Worm (Caenorhabditis elegans) whole organism, mixed stage, embryonic: ENCODE results near the gene K04C2.8.

Source experiments
- M03D4.4 ChIP-seq: sonication (generic microtip); optimal IDR thresholded peaks from 2 replicates; lab custom pipeline; 2017; ENCODE audit warnings: mild to moderate bottlenecking, missing genetic modification characterization, missing compliant biosample characterization
- bed-3 ChIP-seq: fragments of 200-800 bp; sonication (Bioruptor generic); optimal IDR thresholded peaks from 3 replicates; lab custom pipeline; 2018; ENCODE audit warnings: mild to moderate bottlenecking, missing genetic modification characterization, moderate library complexity, missing compliant biosample characterization
- ceh-43 ChIP-seq: fragments of 200-800 bp; sonication (Bioruptor generic); optimal IDR thresholded peaks from 2 replicates; lab custom pipeline; 2018; ENCODE audit warnings: mild to moderate bottlenecking, missing genetic modification characterization, moderate library complexity, missing compliant biosample characterization
- ces-1 ChIP-seq: fragments of 150-350 bp; optimal IDR thresholded peaks from 2 replicates; lab custom pipeline; 2014; ENCODE audit warnings: missing biosample characterization, missing genetic modification reagents, missing genetic modification characterization
- elt-1 ChIP-seq: sonication (generic microtip); optimal IDR thresholded peaks from 2 replicates; lab custom pipeline; 2017; ENCODE audit warnings: missing genetic modification characterization, mild to moderate bottlenecking, missing compliant biosample characterization, antibody characterized with exemption, moderate library complexity, borderline replicate concordance; ENCODE audit not compliant: insufficient read depth
- ham-2 ChIP-seq: fragments of 200-800 bp; sonication (Bioruptor generic); optimal IDR thresholded peaks from 2 replicates; lab custom pipeline; 2018; ENCODE audit warnings: mild to moderate bottlenecking, missing genetic modification characterization, missing compliant biosample characterization
- lin-13 ChIP-seq: fragments of 150-350 bp; optimal IDR thresholded peaks from 2 replicates; lab custom pipeline; 2014; ENCODE audit warnings: missing biosample characterization, missing genetic modification characterization
- mab-5 ChIP-seq: fragments of 150-350 bp; optimal IDR thresholded peaks from 2 replicates; lab custom pipeline; 2014; ENCODE audit warnings: missing biosample characterization, missing genetic modification characterization
- mls-2 ChIP-seq: sonication (generic microtip); optimal IDR thresholded peaks from 2 replicates; lab custom pipeline; 2016; ENCODE audit warnings: mild to moderate bottlenecking, missing genetic modification characterization, moderate library complexity, missing compliant biosample characterization
- nhr-2 ChIP-seq: fragments of 150-350 bp; optimal IDR thresholded peaks from 2 replicates; lab custom pipeline; 2014; ENCODE audit warnings: missing biosample characterization, missing genetic modification characterization
- pha-4 ChIP-seq: fragments of 150-350 bp; optimal IDR thresholded peaks from 2 replicates; lab custom pipeline; 2018; ENCODE audit warnings: missing biosample characterization, missing genetic modification reagents, missing genetic modification characterization
- sem-2 ChIP-seq: fragments of 200-800 bp; sonication (Bioruptor generic); optimal IDR thresholded peaks from 2 replicates; lab custom pipeline; 2018; ENCODE audit warnings: mild to moderate bottlenecking, missing genetic modification characterization, missing compliant biosample characterization
- snpc-4 ChIP-seq: fragments of 150-350 bp; optimal IDR thresholded peaks from 2 replicates; lab custom pipeline; 2014; ENCODE audit warnings: missing biosample characterization, missing genetic modification characterization
- unc-62 ChIP-seq: fragments of 150-350 bp; optimal IDR thresholded peaks from 2 replicates; lab custom pipeline; 2014; ENCODE audit warnings: missing biosample characterization, missing genetic modification reagents, missing genetic modification characterization
- zip-8 ChIP-seq: fragments of 150-350 bp; optimal IDR thresholded peaks from 2 replicates; lab custom pipeline; 2014; ENCODE audit warnings: missing biosample characterization, missing genetic modification characterization
- ztf-11 ChIP-seq: fragments of 150-350 bp; optimal IDR thresholded peaks from 2 replicates; lab custom pipeline; 2014; ENCODE audit warnings: missing biosample characterization, missing genetic modification characterization

The K04C2.8 gene

ce11 chrIII:6912381-6912780 is 42.3 kb downstream of the K04C2.8 start, which contains the start of gene pdf-1:
pdf-1 (minus strand) TSS chrIII:6912481.
- TF ChIP-seq pha-4 = no peak
- no peak for TF ChIP-seq ham-2 (GFP tag; lab: Kevin White, UChicago)
- TF ChIP-seq snpc-4 = no peak
- no peak for TF ChIP-seq mls-2 (tag; lab: Kevin White, UChicago)
- TF ChIP-seq mab-5 (tag; lab: Kevin White, UChicago) = no peak
- TF ChIP-seq zip-8 (tag; lab: Kevin White, UChicago) = no peak
- no peak for TF ChIP-seq lin-13 (tag; lab: Kevin White, UChicago)
- TF ChIP-seq bed-3 (GFP tag; lab: Kevin White, UChicago) = no peak
- no peak for TF ChIP-seq sem-2 (GFP tag; lab: Kevin White, UChicago)
- no peak for TF ChIP-seq ztf-11 (tag; lab: Kevin White, UChicago)
- TF ChIP-seq ceh-43 (GFP tag; lab: Kevin White, UChicago) = no peak
- TF ChIP-seq elt-1 (tag; lab: Kevin White, UChicago) = no peak
- no peak for TF ChIP-seq unc-62 (GFP tag; lab: Kevin White, UChicago)
- TF ChIP-seq M03D4.4 (tag; lab: Kevin White, UChicago) = no peak

ce11 chrIII:6914840-6915239 is 44.7 kb downstream of the K04C2.8 start:
- TF ChIP-seq nhr-2 (tag; lab: Kevin White, UChicago) (no peak), ces-1 (peak; percentile 43)
